Fruit fly (Drosophila melanogaster) whole organism, wandering third instar larva: Measurements from ENCODE around the gene CG45089.

ENCODE experiments used
- Abd-B ChIP-seq: fragments of >200 bp; optimal IDR thresholded peaks from 2 replicates; lab custom pipeline; 2017; ENCODE audit warnings: missing biosample characterization, missing genetic modification characterization
- CG32264 ChIP-seq: fragments of 200-800 bp; sonication (Bioruptor generic); optimal IDR thresholded peaks from 2 replicates; lab custom pipeline; 2016; ENCODE audit warnings: missing biosample characterization, missing genetic modification characterization
- CG9705 ChIP-seq: fragments of 200-800 bp; sonication (Bioruptor generic); optimal IDR thresholded peaks from 2 replicates; lab custom pipeline; 2018; ENCODE audit warnings: missing biosample characterization, mild to moderate bottlenecking, missing genetic modification characterization
- CrebA ChIP-seq: fragments of 200-800 bp; sonication (Bioruptor generic); optimal IDR thresholded peaks from 2 replicates; lab custom pipeline; 2016; ENCODE audit warnings: missing biosample characterization, mild to moderate bottlenecking, missing genetic modification characterization, borderline replicate concordance
- Dfd ChIP-seq: fragments of >200 bp; optimal IDR thresholded peaks from 2 replicates; lab custom pipeline; 2017; ENCODE audit warnings: missing biosample characterization, missing genetic modification characterization
- Dif ChIP-seq: fragments of 200-275, 200-300 bp; sonication (Bioruptor generic); optimal IDR thresholded peaks from 2 replicates; lab custom pipeline; 2018; ENCODE audit warnings: missing biosample characterization, missing genetic modification characterization; ENCODE audit not compliant: partially characterized antibody
- GATAd ChIP-seq: sonication (Bioruptor generic); optimal IDR thresholded peaks from 2 replicates; lab custom pipeline; 2016; ENCODE audit warnings: missing biosample characterization, missing genetic modification characterization
- HLH106 ChIP-seq: fragments of 200-800 bp; optimal IDR thresholded peaks from 3 replicates; lab custom pipeline; 2019; ENCODE audit warnings: missing biosample characterization, mild to moderate bottlenecking, missing genetic modification characterization, moderate library complexity
- Hnf4 ChIP-seq: fragments of 200-800 bp; sonication (Bioruptor generic); optimal IDR thresholded peaks from 2 replicates; lab custom pipeline; 2016; ENCODE audit warnings: missing biosample characterization, mild to moderate bottlenecking, missing genetic modification characterization
- Hr78 ChIP-seq: fragments of >200 bp; optimal IDR thresholded peaks from 2 replicates; lab custom pipeline; 2017; ENCODE audit warnings: missing biosample characterization, missing genetic modification characterization
- Hr83 ChIP-seq: fragments of 200-300 bp; sonication (Bioruptor generic); optimal IDR thresholded peaks from 2 replicates; lab custom pipeline; 2016; ENCODE audit warnings: missing biosample characterization, mild to moderate bottlenecking, missing genetic modification characterization, moderate library complexity; ENCODE audit not compliant: poor library complexity, severe bottlenecking
- Jra ChIP-seq: sonication (Bioruptor generic); optimal IDR thresholded peaks from 2 replicates; lab custom pipeline; 2016; ENCODE audit warnings: missing biosample characterization, missing genetic modification characterization
- Mio ChIP-seq: sonication (Bioruptor generic); optimal IDR thresholded peaks from 2 replicates; lab custom pipeline; 2016; ENCODE audit warnings: missing biosample characterization, missing genetic modification characterization
- Myc ChIP-seq: fragments of >200 bp; optimal IDR thresholded peaks from 2 replicates; lab custom pipeline; 2017
- N ChIP-seq: fragments of >200 bp; optimal IDR thresholded peaks from 2 replicates; lab custom pipeline; 2018; ENCODE audit warnings: missing biosample characterization, missing external identifiers, missing genetic modification characterization
- OdsH ChIP-seq: fragments of 200-800 bp; sonication (Bioruptor generic); optimal IDR thresholded peaks from 2 replicates; lab custom pipeline; 2016; ENCODE audit warnings: missing biosample characterization, mild to moderate bottlenecking, missing genetic modification characterization
- Rel ChIP-seq, 2 experiments: fragments of 200-800 bp; sonication (Bioruptor generic) in 1 of 2; optimal IDR thresholded peaks; 2 replicates in 1 of 2; 3 replicates in 1 of 2; lab custom pipeline; 2016 to 2019; ENCODE audit warnings: mild to moderate bottlenecking in 2 of 2, missing biosample characterization in 2 of 2, missing genetic modification characterization in 2 of 2, moderate library complexity in 1 of 2
- Sp1 ChIP-seq: fragments of 200-800 bp; sonication (Bioruptor generic); optimal IDR thresholded peaks from 3 replicates; lab custom pipeline; 2019; ENCODE audit warnings: missing biosample characterization, mild to moderate bottlenecking, missing genetic modification characterization, moderate library complexity
- Vsx2 ChIP-seq: fragments of 200-300, 225-300 bp; sonication (Bioruptor generic); optimal IDR thresholded peaks from 2 replicates; lab custom pipeline; 2018; ENCODE audit warnings: missing biosample characterization, missing genetic modification characterization; ENCODE audit not compliant: partially characterized antibody
- br ChIP-seq: fragments of 200-800 bp; sonication (Bioruptor generic); optimal IDR thresholded peaks from 2 replicates; lab custom pipeline; 2016; ENCODE audit warnings: missing biosample characterization, missing genetic modification characterization
- brk ChIP-seq: fragments of 200-800 bp; sonication (Bioruptor generic); optimal IDR thresholded peaks from 2 replicates; lab custom pipeline; 2016; ENCODE audit warnings: missing biosample characterization, mild to moderate bottlenecking, missing genetic modification characterization
- dl ChIP-seq, 2 experiments: fragments of 175-275, 200-275 bp in 1 of 2; fragments of 200-275 bp in 1 of 2; sonication (Bioruptor generic); optimal IDR thresholded peaks; lab custom pipeline; 2018; ENCODE audit warnings: mild to moderate bottlenecking in 2 of 2, missing biosample characterization in 2 of 2, missing genetic modification characterization in 2 of 2, moderate library complexity in 2 of 2; ENCODE audit not compliant: partially characterized antibody in 2 of 2, insufficient read depth in 1 of 2
- dmrt93B ChIP-seq: fragments of 200-800 bp; sonication (Bioruptor generic); optimal IDR thresholded peaks from 2 replicates; lab custom pipeline; 2018; ENCODE audit warnings: missing biosample characterization, mild to moderate bottlenecking, missing genetic modification characterization
- dsf ChIP-seq: sonication (Bioruptor generic); optimal IDR thresholded peaks from 2 replicates; lab custom pipeline; 2016; ENCODE audit warnings: missing biosample characterization, missing genetic modification characterization, borderline replicate concordance
- ey ChIP-seq: fragments of 200-800 bp; sonication (Bioruptor generic); optimal IDR thresholded peaks from 2 replicates; lab custom pipeline; 2016; ENCODE audit warnings: missing biosample characterization, missing genetic modification characterization
- foxo ChIP-seq, 2 experiments: fragments of 200-800 bp; sonication (Bioruptor generic); optimal IDR thresholded peaks; 2 replicates in 1 of 2; 3 replicates in 1 of 2; lab custom pipeline; 2016 to 2017; ENCODE audit warnings: missing biosample characterization in 2 of 2, missing genetic modification characterization in 2 of 2
- fru ChIP-seq: fragments of 200-800 bp; sonication (Bioruptor generic); optimal IDR thresholded peaks from 3 replicates; lab custom pipeline; 2016; ENCODE audit warnings: missing biosample characterization, mild to moderate bottlenecking, missing genetic modification characterization
- h ChIP-seq: fragments of 200-800 bp; sonication (Bioruptor generic); optimal IDR thresholded peaks from 3 replicates; lab custom pipeline; 2016; ENCODE audit warnings: missing biosample characterization, mild to moderate bottlenecking, missing genetic modification characterization
- jim ChIP-seq: fragments of 175-275, 200-325 bp; sonication (Bioruptor generic); optimal IDR thresholded peaks from 2 replicates; lab custom pipeline; 2016; ENCODE audit warnings: missing biosample characterization, mild to moderate bottlenecking, missing genetic modification characterization
- lola ChIP-seq: fragments of >200 bp; optimal IDR thresholded peaks from 2 replicates; lab custom pipeline; 2017; ENCODE audit warnings: missing biosample characterization, missing genetic modification characterization
- pan ChIP-seq: fragments of >200 bp; optimal IDR thresholded peaks from 2 replicates; lab custom pipeline; 2017
- psq ChIP-seq: fragments of 200-800 bp; sonication (Bioruptor generic); optimal IDR thresholded peaks from 3 replicates; lab custom pipeline; 2017; ENCODE audit warnings: missing biosample characterization, mild to moderate bottlenecking, missing genetic modification characterization, moderate library complexity
- rgr ChIP-seq: fragments of 200-800 bp; sonication (Bioruptor generic); optimal IDR thresholded peaks from 3 replicates; lab custom pipeline; 2016; ENCODE audit warnings: missing biosample characterization, mild to moderate bottlenecking, missing genetic modification characterization
- sage ChIP-seq: fragments of 200-800 bp; sonication (Bioruptor generic); optimal IDR thresholded peaks from 2 replicates; lab custom pipeline; 2016; ENCODE audit warnings: missing biosample characterization, mild to moderate bottlenecking, missing genetic modification characterization
- sv ChIP-seq: fragments of 200-800 bp; sonication (Bioruptor generic); optimal IDR thresholded peaks from 3 replicates; lab custom pipeline; 2016; ENCODE audit warnings: missing biosample characterization, missing genetic modification characterization
- tai ChIP-seq: sonication (Bioruptor generic); optimal IDR thresholded peaks from 2 replicates; lab custom pipeline; 2016; ENCODE audit warnings: missing biosample characterization, missing genetic modification characterization
- usp ChIP-seq: fragments of >200 bp; optimal IDR thresholded peaks from 2 replicates; lab custom pipeline; 2017; ENCODE audit warnings: missing biosample characterization, missing genetic modification characterization
- woc ChIP-seq: sonication (Bioruptor generic); optimal IDR thresholded peaks from 2 replicates; lab custom pipeline; 2016; ENCODE audit warnings: missing biosample characterization, mild to moderate bottlenecking, missing genetic modification characterization

CG45089 gene

dm6 chrX:7900659-7901058, 7.1 kb upstream of the CG45089 start:
- no peak for TF ChIP-seq dl (GFP tag; optimal IDR thresholded peaks at IDR 0.05; lab: Kevin White, UChicago; ENCODE audit: insufficient read depth in 1 of 2, partially characterized antibody in 2 of 2)
- TF ChIP-seq Rel (GFP tag; optimal IDR thresholded peaks at IDR 0.05; lab: Kevin White, UChicago): no peak
- peak; percentile 88 for TF ChIP-seq Rel (tag; optimal IDR thresholded peaks at IDR 0.05; lab: Kevin White, UChicago)

- TF ChIP-seq psq (peak; percentile 12), GATAd (no peak), Vsx2 (no peak), dl (GFP tag; optimal IDR thresholded peaks at IDR 0.05; lab: Kevin White, UChicago; ENCODE audit: insufficient read depth in 1 of 2, partially characterized antibody in 2 of 2) (no peak), N (GFP tag; lab: Kevin White, UChicago) (no peak), HLH106 (peak; percentile 58), Hr83 (GFP tag; lab: Kevin White, UChicago) (no peak), Sp1 (peak; percentile 62), Myc (lab: Kevin White, UChicago) (no peak), CrebA (GFP tag; lab: Kevin White, UChicago) (no peak), ey (GFP tag; lab: Kevin White, UChicago) (peak; percentile 63), lola (GFP tag; lab: Kevin White, UChicago) (no peak), OdsH (peak; percentile 52), pan (lab: Kevin White, UChicago) (no peak), fru (GFP tag; lab: Kevin White, UChicago) (peak; percentile 68), Mio (GFP tag; lab: Kevin White, UChicago) (no peak), dsf (GFP tag; lab: Kevin White, UChicago) (no peak), sv (GFP tag; lab: Kevin White, UChicago) (no peak), br (GFP tag; lab: Kevin White, UChicago) (peak; percentile 39), Dfd (no peak), tai (GFP tag; lab: Kevin White, UChicago) (no peak), sage (GFP tag; lab: Kevin White, UChicago) (no peak), brk (no peak), h (peak; percentile 59), usp (GFP tag; lab: Kevin White, UChicago) (no peak), woc (GFP tag; lab: Kevin White, UChicago) (no peak), Hr78 (GFP tag; lab: Kevin White, UChicago) (no peak), dmrt93B (GFP tag; lab: Kevin White, UChicago) (peak; percentile 17), Rel (GFP tag; optimal IDR thresholded peaks at IDR 0.05; lab: Kevin White, UChicago) (no peak), Rel (tag; optimal IDR thresholded peaks at IDR 0.05; lab: Kevin White, UChicago) (no peak), CG9705 (no peak), CG32264 (GFP tag; lab: Kevin White, UChicago) (no peak), Hnf4 (GFP tag; lab: Kevin White, UChicago) (peak; percentile 38), Jra (no peak), foxo (GFP tag; optimal IDR thresholded peaks at IDR 0.05; lab: Kevin White, UChicago) (peak in 1 of 2 experiments; percentile 71), Abd-B (no peak), rgr (GFP tag; lab: Kevin White, UChicago) (peak; percentile 62), jim (GFP tag; lab: Kevin White, UChicago) (no peak), Dif (GFP tag; lab: Kevin White, UChicago) (no peak)
Measured at dm6 chrX:7892539-7892899, 1.1 kb downstream of the CG45089 start.
